Worm (Caenorhabditis elegans) whole organism, L1 larva: Measurements from ENCODE around the gene nhr-97.

ENCODE experiments used
- C16A3.4 ChIP-seq: fragments of 150-350 bp; optimal IDR thresholded peaks from 2 replicates; lab custom pipeline; 2014; ENCODE audit warnings: missing biosample characterization, missing genetic modification characterization
- F16B12.6 ChIP-seq: fragments of 150-350 bp; optimal IDR thresholded peaks from 2 replicates; lab custom pipeline; 2014; ENCODE audit warnings: missing biosample characterization, missing genetic modification characterization
- Y116A8C.19 ChIP-seq: sonication (generic microtip); optimal IDR thresholded peaks from 2 replicates; lab custom pipeline; 2016; ENCODE audit warnings: missing compliant biosample characterization, missing genetic modification characterization, borderline replicate concordance
- aha-1 ChIP-seq: fragments of 150-350 bp; optimal IDR thresholded peaks from 2 replicates; lab custom pipeline; 2014; ENCODE audit warnings: missing biosample characterization, missing genetic modification characterization
- alr-1 ChIP-seq: fragments of 200-800 bp; sonication (Bioruptor generic); optimal IDR thresholded peaks from 2 replicates; lab custom pipeline; 2018; ENCODE audit warnings: borderline replicate concordance, mild to moderate bottlenecking, missing genetic modification characterization, missing compliant biosample characterization
- aly-2 ChIP-seq: fragments of 150-350 bp; optimal IDR thresholded peaks from 2 replicates; lab custom pipeline; 2014; ENCODE audit warnings: missing biosample characterization, missing genetic modification characterization
- ama-1 ChIP-seq: fragments of 150-350 bp; optimal IDR thresholded peaks from 2 replicates; lab custom pipeline; 2014
- blmp-1 ChIP-seq: fragments of 150-350 bp; optimal IDR thresholded peaks from 2 replicates; lab custom pipeline; 2014; ENCODE audit warnings: missing biosample characterization, missing genetic modification characterization
- ceh-82 ChIP-seq, 3 experiments: fragments of 150-350 bp in 1 of 3; sonication (generic microtip) in 2 of 3; optimal IDR thresholded peaks; 2 replicates each; lab custom pipeline; 2014 to 2017; ENCODE audit warnings: missing biosample characterization in 3 of 3, missing genetic modification characterization in 3 of 3
- ces-1 ChIP-seq: fragments of 150-350 bp; optimal IDR thresholded peaks from 2 replicates; lab custom pipeline; 2014; ENCODE audit warnings: missing biosample characterization, missing genetic modification reagents, missing genetic modification characterization
- dpl-1 ChIP-seq, 3 experiments: fragments of 150-350 bp in 2 of 3; sonication (generic microtip) in 1 of 3; optimal IDR thresholded peaks; 2 replicates each; lab custom pipeline; 2014 to 2017; ENCODE audit warnings: missing biosample characterization in 3 of 3, missing genetic modification characterization in 3 of 3, missing genetic modification reagents in 3 of 3
- dsc-1 ChIP-seq: sonication (generic microtip); optimal IDR thresholded peaks from 2 replicates; lab custom pipeline; 2016; ENCODE audit warnings: mild to moderate bottlenecking, missing genetic modification characterization, missing compliant biosample characterization
- egl-13 ChIP-seq: sonication (generic microtip); optimal IDR thresholded peaks from 2 replicates; lab custom pipeline; 2016; ENCODE audit warnings: missing genotype, missing genetic modification reagents, missing genetic modification characterization, missing compliant biosample characterization
- elt-2 ChIP-seq: sonication (generic microtip); optimal IDR thresholded peaks from 2 replicates; lab custom pipeline; 2016; ENCODE audit warnings: missing genetic modification characterization, mild to moderate bottlenecking, inconsistent platforms, missing compliant biosample characterization, missing genetic modification reagents
- ets-5 ChIP-seq: fragments of 200-800 bp; sonication (Bioruptor generic); IDR thresholded peaks from 2 replicates; pipeline ENCODE4 v1.3.6; 2022; ENCODE audit warnings: missing genetic modification characterization, missing compliant biosample characterization
- fkh-10 ChIP-seq: sonication (generic microtip); optimal IDR thresholded peaks from 2 replicates; lab custom pipeline; 2017; ENCODE audit warnings: missing biosample characterization, missing genetic modification reagents, missing genetic modification characterization
- grh-1 ChIP-seq: fragments of 200-800 bp; sonication (Bioruptor generic); IDR thresholded peaks from 2 replicates; pipeline ENCODE4 v1.3.6; 2022; ENCODE audit warnings: missing genetic modification reagents, missing genetic modification characterization, missing compliant biosample characterization
- hlh-17 ChIP-seq: fragments of 200-800 bp; sonication (Bioruptor generic); optimal IDR thresholded peaks from 2 replicates; lab custom pipeline; 2018; ENCODE audit warnings: missing genetic modification characterization, mild to moderate bottlenecking, missing compliant biosample characterization, moderate library complexity, borderline replicate concordance
- hpl-2 ChIP-seq: fragments of 150-350 bp; optimal IDR thresholded peaks from 2 replicates; lab custom pipeline; 2014; ENCODE audit warnings: missing biosample characterization, missing genetic modification reagents, missing genetic modification characterization
- irx-1 ChIP-seq: sonication (generic microtip); optimal IDR thresholded peaks from 2 replicates; lab custom pipeline; 2016; ENCODE audit warnings: missing genetic modification characterization, missing compliant biosample characterization
- isw-1 ChIP-seq: fragments of 200-800 bp; sonication (Bioruptor generic); IDR thresholded peaks from 2 replicates; pipeline ENCODE4 v1.3.6; 2022; ENCODE audit warnings: missing genetic modification characterization, missing compliant biosample characterization
- jun-1 ChIP-seq: fragments of 150-350 bp; optimal IDR thresholded peaks from 2 replicates; lab custom pipeline; 2014; ENCODE audit warnings: missing biosample characterization, missing genetic modification reagents, missing genetic modification characterization
- lin-13 ChIP-seq: fragments of 150-350 bp; optimal IDR thresholded peaks from 2 replicates; lab custom pipeline; 2014; ENCODE audit warnings: missing biosample characterization, missing genetic modification reagents, missing genetic modification characterization
- lin-14 ChIP-seq: fragments of 200-800 bp; sonication (Bioruptor generic); optimal IDR thresholded peaks from 2 replicates; lab custom pipeline; 2018; ENCODE audit warnings: mild to moderate bottlenecking, missing genetic modification characterization, moderate library complexity, missing compliant biosample characterization
- lin-15B ChIP-seq: fragments of 150-350 bp; sonication (generic microtip); optimal IDR thresholded peaks from 3 replicates; lab custom pipeline; 2014; ENCODE audit warnings: missing biosample characterization, missing genetic modification characterization
- lin-35 ChIP-seq, 2 experiments: fragments of 150-350 bp; optimal IDR thresholded peaks; 2 replicates each; lab custom pipeline; 2014; ENCODE audit warnings: missing biosample characterization in 2 of 2, missing genetic modification characterization in 2 of 2, missing genetic modification reagents in 2 of 2
- lir-3 ChIP-seq: sonication (generic microtip); optimal IDR thresholded peaks from 2 replicates; lab custom pipeline; 2016; ENCODE audit warnings: mild to moderate bottlenecking, missing genetic modification characterization, moderate library complexity, missing compliant biosample characterization; ENCODE audit not compliant: poor library complexity
- lsy-2 ChIP-seq, 2 experiments: fragments of 150-350 bp; optimal IDR thresholded peaks; 2 replicates each; lab custom pipeline; 2014; ENCODE audit warnings: missing biosample characterization in 2 of 2, missing genetic modification characterization in 2 of 2
- mdl-1 ChIP-seq, 2 experiments: fragments of 150-350 bp; optimal IDR thresholded peaks; 2 replicates each; lab custom pipeline; 2014 to 2017; ENCODE audit warnings: missing biosample characterization in 2 of 2, missing genetic modification characterization in 2 of 2, inconsistent platforms in 1 of 2
- mep-1 ChIP-seq: fragments of 150-350 bp; optimal IDR thresholded peaks from 2 replicates; lab custom pipeline; 2014; ENCODE audit warnings: missing biosample characterization, missing genetic modification characterization
- nhr-11 ChIP-seq: fragments of 150-350 bp; optimal IDR thresholded peaks from 2 replicates; lab custom pipeline; 2014; ENCODE audit warnings: missing biosample characterization, missing genetic modification characterization
- nhr-12 ChIP-seq: sonication (generic microtip); optimal IDR thresholded peaks from 2 replicates; lab custom pipeline; 2017; ENCODE audit warnings: missing biosample characterization, missing genetic modification characterization
- nhr-19 ChIP-seq: fragments of 200-800 bp; sonication (Bioruptor generic); conservative IDR thresholded peaks from 2 replicates; pipeline ENCODE4 v1.3.6; 2022; ENCODE audit warnings: missing genetic modification characterization, missing compliant biosample characterization
- nhr-20 ChIP-seq: sonication (generic microtip); optimal IDR thresholded peaks from 2 replicates; lab custom pipeline; 2016; ENCODE audit warnings: mild to moderate bottlenecking, missing genetic modification characterization, missing compliant biosample characterization
- nhr-47 ChIP-seq: sonication (generic microtip); optimal IDR thresholded peaks from 2 replicates; lab custom pipeline; 2016; ENCODE audit warnings: mild to moderate bottlenecking, missing genetic modification characterization, moderate library complexity, missing compliant biosample characterization
- nhr-71 ChIP-seq: sonication (generic microtip); optimal IDR thresholded peaks from 2 replicates; lab custom pipeline; 2016; ENCODE audit warnings: mild to moderate bottlenecking, missing genetic modification characterization, moderate library complexity, missing compliant biosample characterization
- nhr-76 ChIP-seq: sonication (generic microtip); optimal IDR thresholded peaks from 2 replicates; lab custom pipeline; 2017; ENCODE audit warnings: missing biosample characterization, missing genetic modification characterization
- nhr-90 ChIP-seq: sonication (generic microtip); optimal IDR thresholded peaks from 2 replicates; lab custom pipeline; 2016; ENCODE audit warnings: mild to moderate bottlenecking, missing genetic modification characterization, missing compliant biosample characterization; ENCODE audit not compliant: poor library complexity
- pag-3 ChIP-seq: sonication (generic microtip); optimal IDR thresholded peaks from 2 replicates; lab custom pipeline; 2017; ENCODE audit warnings: missing genetic modification characterization, mild to moderate bottlenecking, missing compliant biosample characterization, antibody characterized with exemption, borderline replicate concordance; ENCODE audit not compliant: insufficient read depth
- pax-3 ChIP-seq: fragments of 200-800 bp; sonication (Bioruptor generic); optimal IDR thresholded peaks from 2 replicates; lab custom pipeline; 2018; ENCODE audit warnings: mild to moderate bottlenecking, missing genetic modification characterization, moderate library complexity, missing compliant biosample characterization
- rnt-1 ChIP-seq: sonication (generic microtip); optimal IDR thresholded peaks from 2 replicates; lab custom pipeline; 2016; ENCODE audit warnings: mild to moderate bottlenecking, missing genetic modification characterization, moderate library complexity, missing compliant biosample characterization
- snpc-4 ChIP-seq: fragments of 150-350 bp; optimal IDR thresholded peaks from 2 replicates; lab custom pipeline; 2014; ENCODE audit warnings: missing biosample characterization, missing genetic modification characterization
- sptf-1 ChIP-seq: fragments of 150-350 bp; optimal IDR thresholded peaks from 2 replicates; lab custom pipeline; 2014; ENCODE audit warnings: missing biosample characterization, missing genetic modification characterization
- sup-37 ChIP-seq: fragments of 200-800 bp; sonication (Bioruptor generic); optimal IDR thresholded peaks from 2 replicates; lab custom pipeline; 2018; ENCODE audit warnings: mild to moderate bottlenecking, missing genetic modification characterization, missing compliant biosample characterization
- swsn-7 ChIP-seq: sonication (generic microtip); optimal IDR thresholded peaks from 2 replicates; lab custom pipeline; 2016; ENCODE audit warnings: missing genetic modification characterization, missing compliant biosample characterization
- tlp-1 ChIP-seq: fragments of 150-350 bp; optimal IDR thresholded peaks from 2 replicates; lab custom pipeline; 2014; ENCODE audit warnings: missing biosample characterization, missing genetic modification characterization
- unc-130 ChIP-seq: fragments of 150-350 bp; optimal IDR thresholded peaks from 2 replicates; lab custom pipeline; 2017; ENCODE audit warnings: missing biosample characterization, missing genetic modification characterization, inconsistent platforms
- unc-62 ChIP-seq: fragments of 150-350 bp; optimal IDR thresholded peaks from 2 replicates; lab custom pipeline; 2014; ENCODE audit warnings: missing biosample characterization, missing genetic modification reagents, missing genetic modification characterization
- unc-86 ChIP-seq: sonication (generic microtip); optimal IDR thresholded peaks from 2 replicates; lab custom pipeline; 2016; ENCODE audit warnings: missing genetic modification characterization, missing compliant biosample characterization
- vab-15 ChIP-seq: sonication (generic microtip); optimal IDR thresholded peaks from 2 replicates; lab custom pipeline; 2017; ENCODE audit warnings: missing genotype, mild to moderate bottlenecking, missing genetic modification characterization, missing compliant biosample characterization
- xbp-1 ChIP-seq: sonication (generic microtip); optimal IDR thresholded peaks from 2 replicates; lab custom pipeline; 2016; ENCODE audit warnings: missing genetic modification characterization, missing compliant biosample characterization
- zag-1 ChIP-seq: fragments of 150-350 bp; optimal IDR thresholded peaks from 2 replicates; lab custom pipeline; 2014; ENCODE audit warnings: missing biosample characterization, missing genetic modification characterization
- ztf-4 ChIP-seq: fragments of 150-350 bp; optimal IDR thresholded peaks from 2 replicates; lab custom pipeline; 2014; ENCODE audit warnings: missing biosample characterization, missing genetic modification characterization

The nhr-97 gene

ce11 chrIV:9718396-9718795, 39.0 kb upstream of the nhr-97 start (continued):
- peak in 2 of 3 experiments; percentile 48 to 53 for TF ChIP-seq ceh-82 (tag; optimal IDR thresholded peaks at IDR 0.05; lab: Kevin White, UChicago)
- peak; percentile 93 for TF ChIP-seq lin-14 (GFP tag; lab: Kevin White, UChicago)
- TF ChIP-seq ces-1 = no peak
- no peak for TF ChIP-seq hlh-17 (GFP tag; lab: Kevin White, UChicago)
- TF ChIP-seq swsn-7 (tag; lab: Kevin White, UChicago) = peak; percentile 72
- TF ChIP-seq sptf-1 (tag; lab: Kevin White, UChicago) = no peak
- TF ChIP-seq pax-3 (tag; lab: Kevin White, UChicago) = peak; percentile 41
- peak; percentile 62 for TF ChIP-seq dsc-1 (tag; lab: Kevin White, UChicago)
- TF ChIP-seq zag-1 (tag; lab: Kevin White, UChicago) = no peak
- no peak for TF ChIP-seq fkh-10
- TF ChIP-seq C16A3.4 = peak; percentile 73
- TF ChIP-seq nhr-20 (tag; lab: Kevin White, UChicago) = peak; percentile 88
- no peak for TF ChIP-seq nhr-12 (tag; lab: Kevin White, UChicago)
- TF ChIP-seq tlp-1 (tag; lab: Kevin White, UChicago) = no peak
- peak; percentile 4 for TF ChIP-seq nhr-11
- TF ChIP-seq blmp-1 (tag; lab: Kevin White, UChicago) = peak; percentile 87
- TF ChIP-seq lin-15B (tag; lab: Kevin White, UChicago) = peak; percentile 22
- peak; percentile 60 for TF ChIP-seq xbp-1 (tag; lab: Kevin White, UChicago)
- peak; percentile 24 for TF ChIP-seq aha-1
- no peak for TF ChIP-seq ama-1 (lab: Kevin White, UChicago)
- TF ChIP-seq hpl-2 (GFP tag; lab: Kevin White, UChicago) = no peak
- TF ChIP-seq nhr-19 (GFP tag; lab: Robert Waterston, UW) = peak; percentile 61
- TF ChIP-seq elt-2 (tag; lab: Kevin White, UChicago) = peak; percentile 46
- TF ChIP-seq egl-13 = no peak
- TF ChIP-seq snpc-4 (tag; lab: Kevin White, UChicago) = peak; percentile 62
- peak; percentile 32 for TF ChIP-seq aly-2 (tag; lab: Kevin White, UChicago)
- no peak for TF ChIP-seq vab-15 (tag; lab: Kevin White, UChicago)
- TF ChIP-seq alr-1 (tag; lab: Kevin White, UChicago) = no peak
- peak; percentile 56 for TF ChIP-seq nhr-90 (tag; lab: Kevin White, UChicago)
- peak; percentile 68 for TF ChIP-seq lin-13
- TF ChIP-seq lsy-2 (tag; optimal IDR thresholded peaks at IDR 0.05; lab: Kevin White, UChicago) = peak; percentile 30 to 84
- TF ChIP-seq rnt-1 = peak; percentile 80
- peak; percentile 48 for TF ChIP-seq mep-1 (tag; lab: Kevin White, UChicago)
- TF ChIP-seq nhr-76 (tag; lab: Kevin White, UChicago) = no peak
- no peak for TF ChIP-seq F16B12.6 (tag; lab: Kevin White, UChicago)
- peak; percentile 73 for TF ChIP-seq unc-130
- TF ChIP-seq mdl-1 (tag; optimal IDR thresholded peaks at IDR 0.05; lab: Kevin White, UChicago) = peak in 1 of 2 experiments; percentile 72
- peak; percentile 90 for TF ChIP-seq nhr-71 (tag; lab: Kevin White, UChicago)
- peak in 2 of 3 experiments; percentile 0 to 40 for TF ChIP-seq dpl-1 (GFP tag; optimal IDR thresholded peaks at IDR 0.05; lab: Kevin White, UChicago)
- no peak for TF ChIP-seq grh-1
- TF ChIP-seq lir-3 (tag; lab: Kevin White, UChicago) = no peak
- peak; percentile 62 to 66 for TF ChIP-seq lin-35 (GFP tag; optimal IDR thresholded peaks at IDR 0.05; lab: Kevin White, UChicago)
- TF ChIP-seq unc-62 (GFP tag; lab: Kevin White, UChicago) = no peak
- TF ChIP-seq jun-1 (tag; lab: Kevin White, UChicago) = peak; percentile 78
- TF ChIP-seq ztf-4 (tag; lab: Kevin White, UChicago) = peak; percentile 41
- no peak for TF ChIP-seq ets-5 (GFP tag; lab: Robert Waterston, UW)
- TF ChIP-seq sup-37 (GFP tag; lab: Kevin White, UChicago) = no peak
- TF ChIP-seq irx-1 (tag; lab: Kevin White, UChicago) = peak; percentile 4
- TF ChIP-seq nhr-47 = peak; percentile 70
- TF ChIP-seq pag-3 (tag; lab: Kevin White, UChicago) = peak; percentile 20
- no peak for TF ChIP-seq Y116A8C.19 (tag; lab: Kevin White, UChicago)
- TF ChIP-seq unc-86 (tag; lab: Kevin White, UChicago) = peak; percentile 63
- TF ChIP-seq isw-1 (GFP tag; lab: Robert Waterston, UW) = no peak; the same call in 1 of the 2 replicates
